Worm (Caenorhabditis elegans) whole organism, L4 larva: Measurements from ENCODE around the gene sdz-35.
A peak's percentile ranks its signal among the peaks of the same experiment; 100 is the strongest.
"Not testable (repeated sequence)": the region's sequence is repeated elsewhere in the genome, so short reads cannot be mapped to it uniquely, and the experiment has no call there.

Experiments used
- F10B5.3 ChIP-seq: sonication (generic microtip); optimal IDR thresholded peaks from 2 replicates; lab custom pipeline; 2016; ENCODE audit warnings: mild to moderate bottlenecking, missing genetic modification characterization, missing compliant biosample characterization
- T20F7.1 ChIP-seq: fragments of 200-800 bp; sonication (Bioruptor generic); optimal IDR thresholded peaks from 2 replicates; lab custom pipeline; 2018; ENCODE audit warnings: mild to moderate bottlenecking, missing genetic modification characterization, missing compliant biosample characterization
- T26A8.4 ChIP-seq: fragments of 200-800 bp; sonication (Bioruptor generic); IDR thresholded peaks from 2 replicates; pipeline ENCODE4 v1.3.6; 2022; ENCODE audit warnings: missing genetic modification characterization, missing compliant biosample characterization
- Y48G9A.11 ChIP-seq: fragments of 200-800 bp; sonication (Bioruptor generic); IDR thresholded peaks from 2 replicates; pipeline ENCODE4 v1.3.6; 2022; ENCODE audit warnings: missing genetic modification reagents, missing genetic modification characterization, missing compliant biosample characterization
- Y5F2A.4 ChIP-seq: fragments of 200-800 bp; sonication (Bioruptor generic); optimal IDR thresholded peaks from 2 replicates; lab custom pipeline; 2018; ENCODE audit warnings: mild to moderate bottlenecking, missing genetic modification characterization, missing compliant biosample characterization
- Y75B8A.6 ChIP-seq: fragments of 200-800 bp; sonication (Bioruptor generic); IDR thresholded peaks from 2 replicates; pipeline ENCODE4 v1.3.6; 2022; ENCODE audit warnings: missing genetic modification reagents, missing genetic modification characterization, missing compliant biosample characterization
- ZK546.5 ChIP-seq, 2 experiments: sonication (generic microtip); optimal IDR thresholded peaks; 2 replicates each; lab custom pipeline; 2017; ENCODE audit warnings: missing biosample characterization in 2 of 2, missing genetic modification characterization in 2 of 2
- arid-1 ChIP-seq: fragments of 200-800 bp; sonication (Bioruptor generic); conservative IDR thresholded peaks from 2 replicates; pipeline ENCODE4 v1.3.6; 2022; ENCODE audit warnings: missing genetic modification reagents, missing genetic modification characterization, missing compliant biosample characterization
- ceh-82 ChIP-seq: sonication (generic microtip); optimal IDR thresholded peaks from 2 replicates; lab custom pipeline; 2017; ENCODE audit warnings: missing biosample characterization, missing genetic modification characterization
- daf-16 ChIP-seq, 3 experiments: sonication (generic microtip); optimal IDR thresholded peaks; 2 replicates each; lab custom pipeline; 2016 to 2017; ENCODE audit warnings: missing genetic modification characterization in 3 of 3, missing genetic modification reagents in 3 of 3, mild to moderate bottlenecking in 2 of 3, missing compliant biosample characterization in 2 of 3, missing biosample characterization in 1 of 3, moderate library complexity in 1 of 3
- dmd-6 ChIP-seq: fragments of 200-800 bp; sonication (Bioruptor generic); IDR thresholded peaks from 2 replicates; pipeline ENCODE4 v1.3.6; 2022; ENCODE audit warnings: missing genetic modification reagents, missing genetic modification characterization, missing compliant biosample characterization
- duxl-1 ChIP-seq: sonication (generic microtip); optimal IDR thresholded peaks from 2 replicates; lab custom pipeline; 2016; ENCODE audit warnings: mild to moderate bottlenecking, missing genetic modification characterization, moderate library complexity, missing compliant biosample characterization; ENCODE audit not compliant: poor library complexity
- egl-27 ChIP-seq: sonication (generic microtip); optimal IDR thresholded peaks from 3 replicates; lab custom pipeline; 2017; ENCODE audit warnings: missing biosample characterization, missing genetic modification reagents, missing genetic modification characterization
- egl-43 ChIP-seq: fragments of 200-800 bp; sonication (Bioruptor generic); IDR thresholded peaks from 2 replicates; pipeline ENCODE4 v1.3.6; 2022; ENCODE audit warnings: missing genetic modification reagents, missing genetic modification characterization, missing compliant biosample characterization
- gei-8 ChIP-seq: fragments of 200-800 bp; sonication (Bioruptor generic); optimal IDR thresholded peaks from 2 replicates; lab custom pipeline; 2018; ENCODE audit warnings: mild to moderate bottlenecking, missing genetic modification characterization, missing compliant biosample characterization
- hlh-11 ChIP-seq: fragments of 200-800 bp; sonication (Bioruptor generic); optimal IDR thresholded peaks from 2 replicates; lab custom pipeline; 2018; ENCODE audit warnings: mild to moderate bottlenecking, missing genetic modification characterization, missing compliant biosample characterization
- jun-1 ChIP-seq: fragments of 150-350 bp; optimal IDR thresholded peaks from 2 replicates; lab custom pipeline; 2014; ENCODE audit warnings: missing biosample characterization, missing genetic modification reagents, missing genetic modification characterization
- lin-29 ChIP-seq: fragments of 200-800 bp; sonication (Bioruptor generic); IDR thresholded peaks from 2 replicates; pipeline ENCODE4 v1.3.6; 2022; ENCODE audit warnings: missing genetic modification reagents, missing genetic modification characterization, missing compliant biosample characterization
- lir-3 ChIP-seq: sonication (generic microtip); optimal IDR thresholded peaks from 2 replicates; lab custom pipeline; 2016; ENCODE audit warnings: mild to moderate bottlenecking, missing genetic modification characterization, missing compliant biosample characterization
- mdl-1 ChIP-seq, 2 experiments: fragments of 150-350 bp in 1 of 2; sonication (generic microtip) in 1 of 2; optimal IDR thresholded peaks; 2 replicates each; lab custom pipeline; 2014 to 2017; ENCODE audit warnings: missing biosample characterization in 2 of 2, missing genetic modification characterization in 2 of 2
- mep-1 ChIP-seq: fragments of 150-350 bp; sonication (generic microtip); optimal IDR thresholded peaks from 3 replicates; lab custom pipeline; 2014; ENCODE audit warnings: missing biosample characterization, missing genetic modification characterization
- nhr-102 ChIP-seq: sonication (generic microtip); optimal IDR thresholded peaks from 2 replicates; lab custom pipeline; 2016; ENCODE audit warnings: mild to moderate bottlenecking, missing genetic modification characterization, moderate library complexity, missing compliant biosample characterization
- nhr-111 ChIP-seq: fragments of 200-800 bp; sonication (Bioruptor generic); optimal IDR thresholded peaks from 2 replicates; lab custom pipeline; 2018; ENCODE audit warnings: mild to moderate bottlenecking, missing genetic modification characterization, missing compliant biosample characterization
- nhr-77 ChIP-seq: fragments of 150-350 bp; optimal IDR thresholded peaks from 2 replicates; lab custom pipeline; 2014; ENCODE audit warnings: missing biosample characterization, missing genetic modification characterization
- rbr-2 ChIP-seq: sonication (generic microtip); optimal IDR thresholded peaks from 2 replicates; lab custom pipeline; 2016; ENCODE audit warnings: missing genotype, missing genetic modification characterization, missing compliant biosample characterization
- set-16 ChIP-seq: fragments of 200-800 bp; sonication (Bioruptor generic); IDR thresholded peaks from 2 replicates; pipeline ENCODE4 v1.3.6; 2022; ENCODE audit warnings: missing genetic modification reagents, missing genetic modification characterization, missing compliant biosample characterization
- skn-1 ChIP-seq: fragments of 150-350 bp; optimal IDR thresholded peaks from 2 replicates; lab custom pipeline; 2014; ENCODE audit warnings: missing biosample characterization, missing genetic modification characterization
- snpc-4 ChIP-seq: fragments of 150-350 bp; optimal IDR thresholded peaks from 2 replicates; lab custom pipeline; 2014; ENCODE audit warnings: missing biosample characterization, missing genetic modification characterization
- tra-1 ChIP-seq: fragments of 200-800 bp; sonication (Bioruptor generic); IDR thresholded peaks from 2 replicates; pipeline ENCODE4 v1.3.6; 2022; ENCODE audit warnings: missing genetic modification reagents, missing genetic modification characterization, missing compliant biosample characterization
- unc-130 ChIP-seq: sonication (generic microtip); optimal IDR thresholded peaks from 2 replicates; lab custom pipeline; 2016; ENCODE audit warnings: missing genetic modification reagents, missing genetic modification characterization, missing compliant biosample characterization
- vab-7 ChIP-seq: fragments of 200-800 bp; sonication (Bioruptor generic); IDR thresholded peaks from 2 replicates; pipeline ENCODE4 v1.3.6; 2022; ENCODE audit warnings: missing genetic modification reagents, missing genetic modification characterization, missing compliant biosample characterization
- zfp-3 ChIP-seq: fragments of 200-800 bp; sonication (Bioruptor generic); conservative IDR thresholded peaks from 2 replicates; pipeline ENCODE4 v1.3.6; 2022; ENCODE audit warnings: missing genetic modification reagents, missing genetic modification characterization, missing compliant biosample characterization

Gene sdz-35

ce11 chrII:3185848-3186247 lies 22.7 kb downstream of the sdz-35 start (continued):
- TF ChIP-seq Y5F2A.4 (GFP tag; lab: Kevin White, UChicago) (no peak), daf-16 (GFP tag; optimal IDR thresholded peaks at IDR 0.05; lab: Kevin White, UChicago) (no peak), daf-16 (tag; optimal IDR thresholded peaks at IDR 0.05; lab: Kevin White, UChicago) (no peak), ZK546.5 (tag; optimal IDR thresholded peaks at IDR 0.05; lab: Kevin White, UChicago) (no peak), mep-1 (tag; lab: Kevin White, UChicago) (no peak), set-16 (GFP tag; lab: Robert Waterston, UW) (peak; percentile 55), unc-130 (GFP tag; lab: Kevin White, UChicago) (no peak), mdl-1 (tag; optimal IDR thresholded peaks at IDR 0.05; lab: Kevin White, UChicago) (no peak), gei-8 (no peak), skn-1 (tag; lab: Kevin White, UChicago) (no peak), egl-43 (GFP tag; lab: Robert Waterston, UW) (0 out of 2 replicates have a peak, but pooled peaks have one; percentile 44), T20F7.1 (GFP tag; lab: Kevin White, UChicago) (no peak)

- TF ChIP-seq T26A8.4 (GFP tag; lab: Robert Waterston, UW); hlh-11 (tag; lab: Kevin White, UChicago); nhr-102 (tag; lab: Kevin White, UChicago): not testable (repeated sequence)
Measured at ce11 chrII:3184858-3185257, 23.7 kb downstream of the sdz-35 start, which contains the start of gene sri-78. sri-78 (plus strand) TSS chrII:3185158.

ce11 chrII:3183300-3183840 lies 25.2 kb downstream of the sdz-35 start, which contains the start of the genes Y27F2A.6 and Y27F2A.8:
Y27F2A.6 (minus strand) TSS chrII:3183400.
Y27F2A.8 (plus strand) TSS chrII:3183790.
- TF ChIP-seq skn-1 (tag; lab: Kevin White, UChicago); arid-1; snpc-4 (tag; lab: Kevin White, UChicago): not testable (repeated sequence)

DNA sequence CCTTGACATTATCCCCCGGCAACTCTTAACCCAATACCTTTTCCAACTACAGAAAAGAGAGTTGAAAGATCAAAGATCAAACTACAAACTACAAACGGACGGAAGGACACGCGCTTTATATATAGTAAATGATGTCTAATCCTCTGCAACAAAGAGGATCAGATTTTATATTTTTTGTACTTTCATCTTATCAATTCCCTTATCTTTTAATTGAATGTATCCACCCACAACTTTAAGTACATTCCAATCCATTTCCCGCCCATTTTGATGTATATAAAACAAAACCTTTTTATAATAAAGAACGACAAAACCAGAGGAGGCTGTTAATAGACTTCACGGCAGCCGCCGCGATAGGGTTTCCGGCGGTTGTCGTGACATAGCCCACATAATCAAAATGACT lies 30.9 kb downstream of the sdz-35 start, which contains the start of gene sri-40:
sri-40 (plus strand) TSS at position 301 of the 400 bp plus-strand sequence.
- not testable (repeated sequence) for TF ChIP-seq egl-43 (GFP tag; lab: Robert Waterston, UW); nhr-77 (tag; lab: Kevin White, UChicago); rbr-2 (tag; lab: Kevin White, UChicago)

DNA sequence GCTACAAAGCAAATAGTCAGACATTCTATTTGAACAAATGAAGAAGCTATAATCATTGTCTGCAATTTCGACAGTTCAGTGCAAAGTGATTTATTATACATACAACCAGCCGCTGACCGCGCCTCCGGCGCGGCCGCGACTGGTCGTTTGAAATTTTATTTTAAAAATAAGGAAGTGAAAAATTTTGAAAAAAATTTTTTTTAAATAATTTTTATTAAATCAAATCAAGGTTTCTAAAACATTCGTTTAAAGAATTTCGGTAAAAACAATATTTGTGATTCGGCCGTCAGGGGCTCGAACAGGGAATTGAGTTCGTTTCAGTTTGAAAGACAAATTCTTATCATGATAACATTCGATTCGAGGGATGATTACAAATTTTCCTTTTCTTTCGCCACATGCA lies 36.4 kb downstream of the sdz-35 start, which contains the start of gene Y27F2A.10:
Y27F2A.10 (minus strand) TSS at position 101 of the 400 bp plus-strand sequence.
- TF ChIP-seq Y48G9A.11 (GFP tag; lab: Robert Waterston, UW), result no peak
- no peak for TF ChIP-seq lir-3 (tag; lab: Kevin White, UChicago)
- TF ChIP-seq jun-1 (tag; lab: Kevin White, UChicago), result no peak
- no peak for TF ChIP-seq Y5F2A.4 (GFP tag; lab: Kevin White, UChicago)
- TF ChIP-seq dmd-6 (GFP tag; lab: Robert Waterston, UW), result no peak
- no peak for TF ChIP-seq snpc-4 (tag; lab: Kevin White, UChicago)
- TF ChIP-seq lin-29 (GFP tag; lab: Robert Waterston, UW), result no peak
- TF ChIP-seq Y75B8A.6 (GFP tag; lab: Robert Waterston, UW), result no peak
- no peak for TF ChIP-seq egl-27 (tag; lab: Kevin White, UChicago)
- no peak for TF ChIP-seq tra-1 (GFP tag; lab: Robert Waterston, UW)
- TF ChIP-seq zfp-3 (GFP tag; lab: Robert Waterston, UW), result no peak
- TF ChIP-seq, all 104 proteins: peak for 0

ce11 chrII:3170089-3170488 lies 38.5 kb downstream of the sdz-35 start, which contains the start of gene fbxc-55:
fbxc-55 (minus strand) TSS chrII:3170189.
- TF ChIP-seq vab-7 (GFP tag; lab: Robert Waterston, UW), result no peak
- TF ChIP-seq nhr-111 (GFP tag; lab: Kevin White, UChicago), result no peak
- no peak for TF ChIP-seq ceh-82 (tag; lab: Kevin White, UChicago)
- TF ChIP-seq duxl-1 (tag; lab: Kevin White, UChicago), result no peak
- no peak for TF ChIP-seq F10B5.3 (tag; lab: Kevin White, UChicago)
